Worm (Caenorhabditis elegans) whole organism, L1 larva: ENCODE measurements around the gene R05G6.1.

Experiments
- C04F5.9 ChIP-seq: sonication (generic microtip); optimal IDR thresholded peaks from 2 replicates; lab custom pipeline; 2016; ENCODE audit warnings: missing genetic modification characterization, missing compliant biosample characterization
- C16A3.4 ChIP-seq: fragments of 150-350 bp; optimal IDR thresholded peaks from 2 replicates; lab custom pipeline; 2014; ENCODE audit warnings: missing biosample characterization, missing genetic modification characterization
- F16B12.6 ChIP-seq: fragments of 150-350 bp; optimal IDR thresholded peaks from 2 replicates; lab custom pipeline; 2014; ENCODE audit warnings: missing biosample characterization, missing genetic modification characterization
- Y116A8C.19 ChIP-seq: sonication (generic microtip); optimal IDR thresholded peaks from 2 replicates; lab custom pipeline; 2016; ENCODE audit warnings: missing compliant biosample characterization, missing genetic modification characterization, borderline replicate concordance
- aha-1 ChIP-seq: fragments of 150-350 bp; optimal IDR thresholded peaks from 2 replicates; lab custom pipeline; 2014; ENCODE audit warnings: missing biosample characterization, missing genetic modification characterization
- alr-1 ChIP-seq: fragments of 200-800 bp; sonication (Bioruptor generic); optimal IDR thresholded peaks from 2 replicates; lab custom pipeline; 2018; ENCODE audit warnings: borderline replicate concordance, mild to moderate bottlenecking, missing genetic modification characterization, missing compliant biosample characterization
- aly-2 ChIP-seq: fragments of 150-350 bp; optimal IDR thresholded peaks from 2 replicates; lab custom pipeline; 2014; ENCODE audit warnings: missing biosample characterization, missing genetic modification characterization
- blmp-1 ChIP-seq: fragments of 150-350 bp; optimal IDR thresholded peaks from 2 replicates; lab custom pipeline; 2014; ENCODE audit warnings: missing biosample characterization, missing genetic modification characterization
- ceh-63 ChIP-seq: fragments of 200-800 bp; sonication (Bioruptor generic); optimal IDR thresholded peaks from 2 replicates; lab custom pipeline; 2018; ENCODE audit warnings: mild to moderate bottlenecking, missing genetic modification characterization, missing compliant biosample characterization
- ceh-90 ChIP-seq: sonication (generic microtip); optimal IDR thresholded peaks from 2 replicates; lab custom pipeline; 2016; ENCODE audit warnings: missing genetic modification characterization, missing compliant biosample characterization
- ces-1 ChIP-seq: fragments of 150-350 bp; optimal IDR thresholded peaks from 2 replicates; lab custom pipeline; 2014; ENCODE audit warnings: missing biosample characterization, missing genetic modification reagents, missing genetic modification characterization
- dpl-1 ChIP-seq, 3 experiments: fragments of 150-350 bp in 2 of 3; sonication (generic microtip) in 1 of 3; optimal IDR thresholded peaks; 2 replicates each; lab custom pipeline; 2014 to 2017; ENCODE audit warnings: missing biosample characterization in 3 of 3, missing genetic modification characterization in 3 of 3, missing genetic modification reagents in 3 of 3
- dsc-1 ChIP-seq: sonication (generic microtip); optimal IDR thresholded peaks from 2 replicates; lab custom pipeline; 2016; ENCODE audit warnings: mild to moderate bottlenecking, missing genetic modification characterization, missing compliant biosample characterization
- elt-2 ChIP-seq: sonication (generic microtip); optimal IDR thresholded peaks from 2 replicates; lab custom pipeline; 2016; ENCODE audit warnings: missing genetic modification characterization, mild to moderate bottlenecking, inconsistent platforms, missing compliant biosample characterization, missing genetic modification reagents
- ets-5 ChIP-seq: fragments of 200-800 bp; sonication (Bioruptor generic); IDR thresholded peaks from 2 replicates; pipeline ENCODE4 v1.3.6; 2022; ENCODE audit warnings: missing genetic modification characterization, missing compliant biosample characterization
- fkh-10 ChIP-seq: sonication (generic microtip); optimal IDR thresholded peaks from 2 replicates; lab custom pipeline; 2017; ENCODE audit warnings: missing biosample characterization, missing genetic modification reagents, missing genetic modification characterization
- fkh-4 ChIP-seq: sonication (generic microtip); optimal IDR thresholded peaks from 2 replicates; lab custom pipeline; 2016; ENCODE audit warnings: missing compliant biosample characterization, missing genetic modification characterization, borderline replicate concordance
- fkh-8 ChIP-seq: sonication (generic microtip); optimal IDR thresholded peaks from 2 replicates; lab custom pipeline; 2016; ENCODE audit warnings: mild to moderate bottlenecking, missing genetic modification characterization, missing compliant biosample characterization
- fos-1 ChIP-seq: fragments of 150-350 bp; optimal IDR thresholded peaks from 2 replicates; lab custom pipeline; 2014; ENCODE audit warnings: missing biosample characterization, missing genetic modification characterization
- hlh-4 ChIP-seq: sonication (generic microtip); optimal IDR thresholded peaks from 2 replicates; lab custom pipeline; 2016; ENCODE audit warnings: mild to moderate bottlenecking, missing genetic modification characterization, missing compliant biosample characterization
- isw-1 ChIP-seq: fragments of 200-800 bp; sonication (Bioruptor generic); IDR thresholded peaks from 2 replicates; pipeline ENCODE4 v1.3.6; 2022; ENCODE audit warnings: missing genetic modification characterization, missing compliant biosample characterization
- lin-13 ChIP-seq: fragments of 150-350 bp; optimal IDR thresholded peaks from 2 replicates; lab custom pipeline; 2014; ENCODE audit warnings: missing biosample characterization, missing genetic modification reagents, missing genetic modification characterization
- lin-14 ChIP-seq: fragments of 200-800 bp; sonication (Bioruptor generic); optimal IDR thresholded peaks from 2 replicates; lab custom pipeline; 2018; ENCODE audit warnings: mild to moderate bottlenecking, missing genetic modification characterization, moderate library complexity, missing compliant biosample characterization
- lin-35 ChIP-seq, 2 experiments: fragments of 150-350 bp; optimal IDR thresholded peaks; 2 replicates each; lab custom pipeline; 2014; ENCODE audit warnings: missing biosample characterization in 2 of 2, missing genetic modification characterization in 2 of 2, missing genetic modification reagents in 2 of 2
- lin-39 ChIP-seq: fragments of 150-350 bp; optimal IDR thresholded peaks from 2 replicates; lab custom pipeline; 2014; ENCODE audit warnings: missing biosample characterization, missing genetic modification reagents, missing genetic modification characterization
- lir-3 ChIP-seq: sonication (generic microtip); optimal IDR thresholded peaks from 2 replicates; lab custom pipeline; 2016; ENCODE audit warnings: mild to moderate bottlenecking, missing genetic modification characterization, moderate library complexity, missing compliant biosample characterization; ENCODE audit not compliant: poor library complexity
- lsy-2 ChIP-seq, 2 experiments: fragments of 150-350 bp; optimal IDR thresholded peaks; 2 replicates each; lab custom pipeline; 2014; ENCODE audit warnings: missing biosample characterization in 2 of 2, missing genetic modification characterization in 2 of 2
- mef-2 ChIP-seq: fragments of 150-350 bp; optimal IDR thresholded peaks from 2 replicates; lab custom pipeline; 2014; ENCODE audit warnings: missing biosample characterization, missing genetic modification characterization
- mep-1 ChIP-seq: fragments of 150-350 bp; optimal IDR thresholded peaks from 2 replicates; lab custom pipeline; 2014; ENCODE audit warnings: missing biosample characterization, missing genetic modification characterization
- nhr-11 ChIP-seq: fragments of 150-350 bp; optimal IDR thresholded peaks from 2 replicates; lab custom pipeline; 2014; ENCODE audit warnings: missing biosample characterization, missing genetic modification characterization
- nhr-12 ChIP-seq: sonication (generic microtip); optimal IDR thresholded peaks from 2 replicates; lab custom pipeline; 2017; ENCODE audit warnings: missing biosample characterization, missing genetic modification characterization
- nhr-237 ChIP-seq: fragments of 150-350 bp; optimal IDR thresholded peaks from 2 replicates; lab custom pipeline; 2014; ENCODE audit warnings: missing biosample characterization, missing genetic modification characterization
- nhr-28 ChIP-seq: fragments of 150-350 bp; optimal IDR thresholded peaks from 2 replicates; lab custom pipeline; 2014; ENCODE audit warnings: missing biosample characterization, missing genetic modification characterization
- nhr-47 ChIP-seq: sonication (generic microtip); optimal IDR thresholded peaks from 2 replicates; lab custom pipeline; 2016; ENCODE audit warnings: mild to moderate bottlenecking, missing genetic modification characterization, moderate library complexity, missing compliant biosample characterization
- nhr-71 ChIP-seq: sonication (generic microtip); optimal IDR thresholded peaks from 2 replicates; lab custom pipeline; 2016; ENCODE audit warnings: mild to moderate bottlenecking, missing genetic modification characterization, moderate library complexity, missing compliant biosample characterization
- nhr-84 ChIP-seq: sonication (generic microtip); optimal IDR thresholded peaks from 2 replicates; lab custom pipeline; 2017; ENCODE audit warnings: missing biosample characterization, missing genetic modification characterization
- nhr-85 ChIP-seq: sonication (generic microtip); peaks from one replicate; lab custom pipeline; 2016; ENCODE audit warnings: missing genetic modification characterization, inconsistent platforms, missing compliant biosample characterization
- nhr-90 ChIP-seq: sonication (generic microtip); optimal IDR thresholded peaks from 2 replicates; lab custom pipeline; 2016; ENCODE audit warnings: mild to moderate bottlenecking, missing genetic modification characterization, missing compliant biosample characterization; ENCODE audit not compliant: poor library complexity
- pax-3 ChIP-seq: fragments of 200-800 bp; sonication (Bioruptor generic); optimal IDR thresholded peaks from 2 replicates; lab custom pipeline; 2018; ENCODE audit warnings: mild to moderate bottlenecking, missing genetic modification characterization, moderate library complexity, missing compliant biosample characterization
- pqm-1 ChIP-seq: sonication (generic microtip); optimal IDR thresholded peaks from 3 replicates; lab custom pipeline; 2017; ENCODE audit warnings: missing biosample characterization, missing genetic modification characterization
- rnt-1 ChIP-seq: sonication (generic microtip); optimal IDR thresholded peaks from 2 replicates; lab custom pipeline; 2016; ENCODE audit warnings: mild to moderate bottlenecking, missing genetic modification characterization, moderate library complexity, missing compliant biosample characterization
- skn-1 ChIP-seq: fragments of 150-350 bp; optimal IDR thresholded peaks from 2 replicates; lab custom pipeline; 2014; ENCODE audit warnings: missing biosample characterization, missing genetic modification characterization
- snpc-4 ChIP-seq: fragments of 150-350 bp; optimal IDR thresholded peaks from 2 replicates; lab custom pipeline; 2014; ENCODE audit warnings: missing biosample characterization, missing genetic modification characterization
- sox-4 ChIP-seq: sonication (generic microtip); optimal IDR thresholded peaks from 2 replicates; lab custom pipeline; 2016; ENCODE audit warnings: missing genetic modification characterization, missing compliant biosample characterization
- sptf-1 ChIP-seq: fragments of 150-350 bp; optimal IDR thresholded peaks from 2 replicates; lab custom pipeline; 2014; ENCODE audit warnings: missing biosample characterization, missing genetic modification characterization
- sup-37 ChIP-seq: fragments of 200-800 bp; sonication (Bioruptor generic); optimal IDR thresholded peaks from 2 replicates; lab custom pipeline; 2018; ENCODE audit warnings: mild to moderate bottlenecking, missing genetic modification characterization, missing compliant biosample characterization
- swsn-7 ChIP-seq: sonication (generic microtip); optimal IDR thresholded peaks from 2 replicates; lab custom pipeline; 2016; ENCODE audit warnings: missing genetic modification characterization, missing compliant biosample characterization
- unc-130 ChIP-seq: fragments of 150-350 bp; optimal IDR thresholded peaks from 2 replicates; lab custom pipeline; 2017; ENCODE audit warnings: missing biosample characterization, missing genetic modification characterization, inconsistent platforms
- unc-30 ChIP-seq: sonication (generic microtip); optimal IDR thresholded peaks from 2 replicates; lab custom pipeline; 2017; ENCODE audit warnings: missing biosample characterization, missing genetic modification characterization
- unc-62 ChIP-seq: fragments of 150-350 bp; optimal IDR thresholded peaks from 2 replicates; lab custom pipeline; 2014; ENCODE audit warnings: missing biosample characterization, missing genetic modification reagents, missing genetic modification characterization
- xbp-1 ChIP-seq: sonication (generic microtip); optimal IDR thresholded peaks from 2 replicates; lab custom pipeline; 2016; ENCODE audit warnings: missing genetic modification characterization, missing compliant biosample characterization
- ztf-4 ChIP-seq: fragments of 150-350 bp; optimal IDR thresholded peaks from 2 replicates; lab custom pipeline; 2014; ENCODE audit warnings: missing biosample characterization, missing genetic modification characterization

R05G6.1 gene

DNA sequence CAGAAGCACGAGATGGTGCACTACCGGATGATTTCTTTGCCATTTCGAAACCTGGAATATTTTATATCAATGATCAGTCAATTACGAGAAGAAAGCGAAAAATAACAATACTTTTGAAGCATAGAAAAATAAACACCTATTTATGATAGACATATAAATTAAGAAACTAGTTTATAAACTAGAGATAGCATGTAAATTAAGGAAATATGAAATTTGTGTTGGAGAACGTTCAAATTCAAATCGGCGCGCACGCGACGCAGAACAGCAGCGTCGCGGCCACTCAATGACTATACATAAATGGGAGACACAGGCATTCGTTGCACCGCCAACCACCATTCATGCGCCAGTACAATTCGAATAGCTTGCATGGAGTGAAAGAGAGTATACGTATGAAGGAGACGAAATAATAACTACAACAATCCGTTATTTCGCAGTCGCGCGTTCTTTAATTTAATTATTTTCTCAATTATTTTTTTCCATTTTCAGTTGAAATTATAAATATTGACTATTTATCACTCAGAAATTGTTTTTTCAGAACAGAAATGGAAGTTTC, 47.7 kb downstream of the R05G6.1 start, which contains the start of the genes cec-5 and nol-10 (continued):
- TF ChIP-seq pqm-1 (tag; lab: Kevin White, UChicago) (no peak), elt-2 (tag; lab: Kevin White, UChicago) (peak; percentile 48), nhr-84 (tag; lab: Kevin White, UChicago) (no peak), nhr-11 (tag; lab: Kevin White, UChicago) (no peak), fkh-4 (no peak), sox-4 (no peak), ceh-63 (GFP tag; lab: Kevin White, UChicago) (no peak), blmp-1 (tag; lab: Kevin White, UChicago) (peak; percentile 34), nhr-12 (tag; lab: Kevin White, UChicago) (no peak), snpc-4 (tag; lab: Kevin White, UChicago) (peak; percentile 34), unc-62 (no peak), F16B12.6 (peak; percentile 47), ceh-90 (no peak), skn-1 (peak; percentile 40), ces-1 (GFP tag; lab: Kevin White, UChicago) (no peak), fos-1 (peak; percentile 53), unc-130 (tag; lab: Kevin White, UChicago) (peak; percentile 72), xbp-1 (tag; lab: Kevin White, UChicago) (peak; percentile 71), aly-2 (tag; lab: Kevin White, UChicago) (no peak), rnt-1 (peak; percentile 42), ztf-4 (tag; lab: Kevin White, UChicago) (peak; percentile 22), swsn-7 (peak; percentile 75), nhr-90 (tag; lab: Kevin White, UChicago) (peak; percentile 55), unc-30 (tag; lab: Kevin White, UChicago) (no peak), lin-35 (GFP tag; optimal IDR thresholded peaks at IDR 0.05; lab: Kevin White, UChicago) (peak; percentile 78 to 87), C16A3.4 (tag; lab: Kevin White, UChicago) (peak; percentile 79), isw-1 (peak; percentile 47; the same call in 1 of the 2 replicates), lin-39 (no peak), aha-1 (tag; lab: Kevin White, UChicago) (no peak), lsy-2 (tag; optimal IDR thresholded peaks at IDR 0.05; lab: Kevin White, UChicago) (peak; percentile 72 to 86), lin-14 (GFP tag; lab: Kevin White, UChicago) (peak; percentile 91), nhr-71 (tag; lab: Kevin White, UChicago) (peak; percentile 85), ets-5 (GFP tag; lab: Robert Waterston, UW) (no peak), lin-13 (peak; percentile 73), nhr-237 (tag; lab: Kevin White, UChicago) (peak; percentile 32), pax-3 (tag; lab: Kevin White, UChicago) (no peak), nhr-85 (no peak), hlh-4 (tag; lab: Kevin White, UChicago) (no peak), fkh-8 (tag; lab: Kevin White, UChicago) (peak; percentile 71), dpl-1 (GFP tag; optimal IDR thresholded peaks at IDR 0.05; lab: Kevin White, UChicago) (peak; percentile 67 to 80 (median 74)), lir-3 (tag; lab: Kevin White, UChicago) (peak; percentile 23), fkh-10 (GFP tag; lab: Kevin White, UChicago) (peak; percentile 3), sup-37 (no peak), Y116A8C.19 (no peak), mef-2 (no peak), nhr-47 (peak; percentile 74), nhr-28 (no peak), sptf-1 (tag; lab: Kevin White, UChicago) (no peak), alr-1 (tag; lab: Kevin White, UChicago) (no peak), mep-1 (tag; lab: Kevin White, UChicago) (peak; percentile 76), dsc-1 (tag; lab: Kevin White, UChicago) (peak; percentile 43), C04F5.9 (tag; lab: Kevin White, UChicago) (no peak)
